Worm (Caenorhabditis elegans) whole organism, L1 larva: Measurements from ENCODE around the gene math-13.

Experiments used
- lin-39 ChIP-seq: fragments of 150-350 bp; optimal IDR thresholded peaks from 2 replicates; lab custom pipeline; 2014; ENCODE audit warnings: missing biosample characterization, missing genetic modification reagents, missing genetic modification characterization

math-13 gene

DNA sequence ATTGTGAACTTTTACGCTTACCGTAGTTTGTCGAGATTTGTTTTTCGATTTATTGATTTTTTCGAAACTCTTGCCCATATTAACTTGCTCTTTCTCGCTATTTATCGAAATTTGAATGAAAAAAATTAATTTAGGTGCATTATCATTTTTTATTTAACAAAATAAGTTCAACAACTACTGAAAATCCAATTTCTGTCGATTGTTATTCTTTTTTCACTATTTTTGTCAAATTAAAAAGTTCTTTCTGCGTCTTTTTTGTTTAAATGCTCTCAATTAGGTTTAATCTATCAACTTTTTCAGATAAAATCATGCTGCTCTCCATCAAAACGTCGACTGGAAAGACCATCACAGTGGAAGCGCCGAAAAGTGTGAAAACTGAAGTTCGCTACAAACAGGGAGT is 50.4 kb downstream of the math-13 start, which contains the start of gene F52C6.2:
TSS of gene F52C6.2 (plus strand) at position 301 of the 400 bp plus-strand sequence.
- no peak for TF ChIP-seq lin-39
